Fruit fly (Drosophila melanogaster) S2 (cell line): ENCODE data around the gene dock.
A peak's percentile ranks its signal among the peaks of the same experiment; 100 is the strongest.

ENCODE experiments used
- CG8478 ChIP-seq: fragments of >200 bp; optimal IDR thresholded peaks from 2 replicates; lab custom pipeline; 2018
- CTCF ChIP-seq, 2 experiments: fragments of >200 bp; optimal IDR thresholded peaks; 2 replicates each; lab custom pipeline; 2018

The dock gene

DNA sequence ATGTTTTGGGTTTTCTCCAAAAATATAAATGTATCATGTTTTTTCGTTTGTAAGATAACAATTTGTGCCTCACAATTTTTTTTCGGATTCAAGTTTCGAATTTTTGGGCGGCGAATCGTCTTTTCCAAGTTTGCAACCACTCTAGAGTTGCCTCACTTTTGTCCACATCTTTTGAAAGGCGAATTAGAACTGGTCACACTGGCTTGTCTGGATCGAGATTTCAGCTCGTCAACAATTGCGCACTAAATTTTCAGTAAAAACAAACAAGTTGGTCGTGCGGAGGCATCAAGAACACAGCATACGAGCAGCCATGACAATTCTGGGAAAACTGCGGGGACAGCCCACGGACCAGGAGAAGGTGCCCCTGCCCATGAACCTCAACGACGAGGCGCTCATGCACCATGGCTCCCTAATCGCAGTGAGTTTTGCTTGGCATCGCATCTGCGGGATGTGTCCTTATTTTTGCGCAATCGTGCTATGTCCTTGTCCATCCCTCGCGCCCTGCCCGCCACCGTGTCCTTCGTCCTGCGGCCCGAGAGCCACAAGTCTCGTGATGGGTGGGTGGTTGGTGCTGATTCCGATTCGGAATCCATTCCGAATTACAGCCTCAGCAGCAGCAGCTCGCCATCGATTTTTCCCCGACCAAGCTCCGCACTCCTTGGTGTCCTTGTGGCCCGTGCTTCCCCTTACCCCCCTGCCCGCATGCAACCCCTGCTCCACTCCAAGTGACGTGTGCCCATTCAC is 4.4 kb upstream of the dock start, which contains the start of gene CG3662:
CG3662 (plus strand) TSS at position 48 of the 744 bp plus-strand sequence.
- TF ChIP-seq CTCF (optimal IDR thresholded peaks at IDR 0.05; lab: Kevin White, UChicago) (peak; percentile 36 to 56), CG8478 (lab: Kevin White, UChicago) (no peak)

DNA sequence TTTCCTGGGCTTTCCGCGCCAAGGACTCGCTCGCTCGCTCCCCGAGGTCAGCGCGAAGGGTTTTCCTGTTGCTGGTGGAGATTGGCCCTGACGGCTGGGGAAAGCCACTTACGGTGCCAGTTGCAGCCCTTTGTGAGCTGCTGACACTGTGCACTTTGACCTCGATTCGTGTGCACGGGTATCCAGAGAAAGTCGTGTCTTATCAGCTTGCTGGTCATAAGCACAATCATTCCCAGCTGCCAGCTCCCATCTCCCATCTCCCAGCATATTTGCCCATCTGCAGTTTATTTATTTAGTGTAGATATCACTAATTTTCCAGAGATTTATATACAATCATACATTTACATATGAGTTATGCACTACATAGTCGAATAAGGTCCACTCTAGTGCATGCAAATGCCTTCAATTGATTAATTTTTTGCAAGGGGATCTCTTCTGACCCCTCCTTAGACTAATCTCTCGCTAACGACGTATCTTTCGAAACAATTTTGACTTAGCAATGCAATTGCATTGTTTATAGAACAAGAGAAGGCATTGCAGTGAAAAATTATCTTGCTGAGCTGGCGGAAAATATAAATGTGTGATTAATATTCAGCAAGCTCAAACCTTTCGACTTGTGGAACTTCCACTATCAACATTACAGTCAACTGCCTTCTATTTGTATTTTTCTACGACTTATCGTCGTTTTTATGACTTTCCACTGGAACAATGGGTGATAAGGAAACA is 3.6 kb upstream of the dock start:
- no peak for TF ChIP-seq CTCF (optimal IDR thresholded peaks at IDR 0.05; lab: Kevin White, UChicago)
- TF ChIP-seq CG8478 (lab: Kevin White, UChicago), result no peak

DNA sequence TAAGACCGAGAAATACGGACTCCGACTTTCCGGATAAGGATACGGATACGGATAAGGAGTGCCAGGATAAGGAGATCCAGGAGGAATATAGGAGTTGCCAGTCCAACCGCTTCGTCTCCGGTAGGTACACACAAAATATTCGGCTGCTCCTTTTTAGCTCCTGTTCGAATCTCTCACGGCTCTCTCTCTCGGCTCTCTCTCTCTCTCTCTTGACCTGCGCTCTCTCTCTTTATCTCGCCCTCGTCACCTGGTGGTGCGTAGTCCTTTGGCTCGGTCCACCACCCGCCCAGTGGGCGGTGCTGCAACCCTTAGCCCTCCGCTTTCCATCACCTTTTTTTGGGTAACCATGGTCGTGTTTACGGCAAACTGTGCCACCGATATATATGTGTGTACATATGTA is 619 bp downstream of the dock start:
- TF ChIP-seq CTCF (optimal IDR thresholded peaks at IDR 0.05; lab: Kevin White, UChicago) (no peak), CG8478 (lab: Kevin White, UChicago) (no peak)

DNA sequence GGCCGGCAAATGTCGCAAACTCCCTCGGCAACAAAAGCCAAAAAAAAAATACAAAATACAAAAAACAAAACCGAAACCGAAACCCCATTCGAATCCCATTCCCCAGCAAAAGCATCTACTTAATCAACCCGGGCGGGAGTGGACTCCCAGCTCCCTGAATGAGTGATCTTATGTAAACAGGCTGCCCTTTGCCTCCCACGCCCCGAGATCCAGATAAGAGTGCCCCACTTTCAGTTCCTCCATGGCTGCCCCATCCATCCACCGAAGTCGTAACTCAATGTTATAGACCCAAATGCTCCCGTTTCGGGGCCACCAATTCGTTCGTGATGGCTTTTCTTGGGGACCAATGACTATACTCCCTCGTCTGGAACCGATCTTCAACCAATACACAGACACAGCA is 1.3 kb downstream of the dock start:
- TF ChIP-seq CG8478 (lab: Kevin White, UChicago) (no peak), CTCF (optimal IDR thresholded peaks at IDR 0.05; lab: Kevin White, UChicago) (no peak)

DNA sequence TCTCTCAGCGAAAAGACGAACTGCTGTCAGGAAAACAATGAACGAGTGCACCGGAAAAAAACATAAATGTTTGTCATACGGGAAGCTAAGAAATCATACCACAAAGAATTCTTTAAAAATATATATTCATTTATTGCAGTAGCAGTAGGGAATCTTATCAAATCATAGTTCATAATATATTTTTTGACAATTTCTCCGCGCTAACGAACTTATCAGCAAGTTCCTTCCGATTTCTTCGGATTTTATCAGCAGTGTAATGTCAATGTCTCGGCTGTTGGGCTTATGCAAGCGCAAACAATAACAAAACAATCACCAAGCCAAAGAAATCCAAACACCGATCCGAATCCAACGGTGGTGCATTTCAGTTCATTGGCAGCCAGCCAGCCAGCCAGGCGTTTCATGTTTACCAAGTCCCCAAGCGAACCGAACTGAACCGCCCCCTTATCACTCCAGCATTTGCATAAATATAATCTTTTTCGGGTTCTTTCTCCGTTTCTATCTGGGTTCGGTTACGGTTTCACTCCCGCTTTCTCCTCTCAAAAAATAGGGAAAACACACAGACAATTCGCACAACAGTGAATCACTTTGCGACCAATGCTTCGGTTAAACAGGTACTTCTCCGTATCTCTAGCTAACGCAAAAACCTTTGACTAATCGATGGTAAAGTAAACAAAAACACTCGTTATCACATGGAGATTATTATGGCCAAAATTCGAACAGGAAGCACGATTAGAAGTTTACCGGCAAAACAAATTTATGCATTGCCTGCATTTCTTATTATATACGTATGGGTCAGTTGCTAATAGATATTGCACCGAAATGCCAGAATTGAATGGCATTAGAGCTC is 2.0 kb downstream of the dock start:
- TF ChIP-seq CTCF (optimal IDR thresholded peaks at IDR 0.05; lab: Kevin White, UChicago), result no peak
- TF ChIP-seq CG8478 (lab: Kevin White, UChicago), result no peak

DNA sequence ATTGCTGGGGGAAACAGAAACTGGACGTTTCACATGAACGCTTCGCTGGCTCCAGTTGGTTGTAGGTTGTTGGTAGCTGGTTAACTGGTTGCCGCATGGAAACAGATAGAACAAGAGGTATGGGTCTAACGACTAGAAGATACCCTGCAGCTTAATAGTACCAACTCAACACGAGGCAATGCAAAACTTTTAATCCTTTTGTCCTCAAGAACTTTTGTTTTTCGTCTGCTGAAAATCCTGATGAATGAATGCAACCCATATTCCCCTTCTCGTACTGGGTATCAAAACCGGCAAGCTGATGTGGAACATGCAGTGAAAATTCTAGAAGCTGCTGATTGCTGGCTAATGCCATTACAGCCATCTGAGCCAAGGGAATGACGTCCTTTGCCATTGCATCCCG is 12.2 kb downstream of the dock start:
- TF ChIP-seq CTCF (optimal IDR thresholded peaks at IDR 0.05; lab: Kevin White, UChicago) (no peak), CG8478 (lab: Kevin White, UChicago) (no peak)

DNA sequence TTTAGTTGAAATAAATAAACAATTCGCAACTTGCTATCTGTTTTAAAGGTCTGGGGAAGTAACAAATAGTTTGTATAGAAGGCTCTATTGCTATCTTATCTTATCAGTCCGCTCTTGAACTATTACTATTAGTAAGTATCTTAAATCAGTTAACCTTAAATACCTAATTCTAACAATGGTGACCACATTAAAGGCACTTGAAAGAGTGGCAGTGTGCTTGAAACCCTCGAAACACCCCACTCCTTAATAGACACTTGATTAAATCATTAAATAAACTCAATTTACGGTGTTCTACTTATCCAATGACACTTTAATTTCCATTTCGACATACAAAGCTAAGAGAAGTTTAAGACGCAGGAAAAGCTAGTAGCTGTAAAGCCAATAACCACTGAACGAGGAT is 13.0 kb downstream of the dock start:
- TF ChIP-seq CG8478 (lab: Kevin White, UChicago) (no peak), CTCF (optimal IDR thresholded peaks at IDR 0.05; lab: Kevin White, UChicago) (no peak)

DNA sequence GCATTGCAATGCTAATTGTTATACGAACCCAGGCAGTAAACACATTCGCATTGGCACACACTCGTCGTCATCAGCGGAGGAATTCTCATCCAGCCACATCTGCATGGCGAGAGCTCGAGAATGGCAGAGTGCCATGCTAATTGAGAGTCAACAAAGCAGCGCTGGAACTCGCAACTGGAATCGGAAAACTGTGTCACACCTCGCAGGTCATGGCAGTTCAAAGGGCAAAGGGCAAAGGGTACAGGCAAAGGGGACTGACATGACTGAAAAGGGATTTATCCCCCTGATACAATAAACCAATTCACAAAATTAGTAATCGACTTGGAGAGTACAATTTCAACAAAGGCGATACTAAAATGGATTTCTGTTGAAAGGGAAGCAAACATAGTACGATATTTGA is 14.3 kb downstream of the dock start:
- TF ChIP-seq CG8478 (lab: Kevin White, UChicago) (no peak), CTCF (optimal IDR thresholded peaks at IDR 0.05; lab: Kevin White, UChicago) (no peak)

DNA sequence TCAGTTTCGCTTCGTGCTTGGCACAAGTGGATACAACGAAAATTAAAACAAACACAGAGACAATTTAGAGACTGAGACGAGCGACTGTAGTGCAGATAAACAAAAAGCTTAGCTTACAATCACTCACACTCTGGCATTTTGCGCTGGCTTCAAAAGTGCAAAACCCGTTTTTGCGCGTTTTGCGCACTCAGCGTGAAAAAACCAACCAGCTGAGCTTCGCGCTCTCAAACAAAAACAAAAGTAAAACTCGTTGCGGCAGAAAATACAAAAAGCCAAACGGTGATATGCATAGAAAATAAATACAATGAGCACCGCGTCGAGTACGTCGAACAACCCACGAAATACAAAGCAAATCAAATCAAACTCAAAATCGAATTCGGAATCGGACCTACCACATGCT is 14.9 kb downstream of the dock start:
- TF ChIP-seq CG8478 (lab: Kevin White, UChicago), result no peak
- no peak for TF ChIP-seq CTCF (optimal IDR thresholded peaks at IDR 0.05; lab: Kevin White, UChicago)

DNA sequence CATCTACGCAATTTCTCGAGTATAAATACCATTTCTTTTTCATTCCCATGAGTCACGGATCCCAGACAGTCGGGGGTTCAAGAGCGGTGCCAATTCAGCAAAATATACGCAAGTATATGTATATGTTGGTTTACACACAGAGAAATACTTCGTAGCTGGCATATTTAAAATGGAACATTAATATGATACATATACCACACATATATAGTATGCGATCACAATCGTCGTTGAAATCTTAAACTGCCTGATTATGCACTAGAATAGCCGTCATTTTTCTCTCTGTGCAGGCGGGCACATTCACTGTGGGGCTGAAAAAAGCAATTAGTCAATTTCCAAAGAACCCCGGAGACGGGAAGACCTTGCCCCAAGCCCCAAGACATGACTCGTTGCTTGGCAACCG is 15.9 kb downstream of the dock start:
- no peak for TF ChIP-seq CG8478 (lab: Kevin White, UChicago)
- no peak for TF ChIP-seq CTCF (optimal IDR thresholded peaks at IDR 0.05; lab: Kevin White, UChicago)

DNA sequence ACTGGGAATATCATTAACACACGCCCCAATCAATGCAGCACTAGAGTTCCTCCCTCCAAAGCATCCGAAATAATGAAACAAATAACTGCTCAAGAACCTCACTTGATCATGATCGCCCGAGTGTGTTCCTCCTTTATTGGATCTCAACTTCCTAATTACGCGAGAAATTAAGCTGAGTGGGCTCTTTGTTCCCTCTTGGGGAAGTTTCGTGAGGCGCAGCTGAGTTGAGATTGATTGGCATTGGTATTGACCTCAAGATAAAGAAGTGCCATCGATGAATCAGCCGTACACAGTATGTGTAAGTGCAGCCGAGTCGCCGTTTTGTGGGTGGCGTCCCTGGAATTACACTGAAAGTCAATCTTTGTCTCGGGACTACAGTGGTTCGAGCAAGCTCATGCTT is 17.1 kb downstream of the dock start:
- no peak for TF ChIP-seq CTCF (optimal IDR thresholded peaks at IDR 0.05; lab: Kevin White, UChicago)
- TF ChIP-seq CG8478 (lab: Kevin White, UChicago), result no peak

DNA sequence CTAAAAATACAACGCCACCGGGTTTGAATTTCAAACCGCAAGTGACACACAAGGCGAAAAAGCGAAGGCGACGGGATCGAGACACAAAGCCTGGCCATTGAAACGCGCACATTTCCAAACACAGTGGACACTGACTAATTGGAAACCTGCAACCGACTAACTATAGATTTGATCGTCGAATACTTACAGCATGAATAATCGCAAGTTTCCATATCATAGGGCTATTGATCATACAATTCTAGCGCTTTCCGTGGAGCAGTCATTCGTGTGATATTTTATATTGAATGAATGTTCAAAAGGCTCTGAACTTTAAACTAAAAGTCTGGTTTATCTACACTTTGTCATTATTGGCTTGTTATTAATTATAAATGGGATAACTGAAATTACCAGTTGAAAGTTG is 17.5 kb downstream of the dock start:
- TF ChIP-seq CG8478 (lab: Kevin White, UChicago), result no peak
- no peak for TF ChIP-seq CTCF (optimal IDR thresholded peaks at IDR 0.05; lab: Kevin White, UChicago)

DNA sequence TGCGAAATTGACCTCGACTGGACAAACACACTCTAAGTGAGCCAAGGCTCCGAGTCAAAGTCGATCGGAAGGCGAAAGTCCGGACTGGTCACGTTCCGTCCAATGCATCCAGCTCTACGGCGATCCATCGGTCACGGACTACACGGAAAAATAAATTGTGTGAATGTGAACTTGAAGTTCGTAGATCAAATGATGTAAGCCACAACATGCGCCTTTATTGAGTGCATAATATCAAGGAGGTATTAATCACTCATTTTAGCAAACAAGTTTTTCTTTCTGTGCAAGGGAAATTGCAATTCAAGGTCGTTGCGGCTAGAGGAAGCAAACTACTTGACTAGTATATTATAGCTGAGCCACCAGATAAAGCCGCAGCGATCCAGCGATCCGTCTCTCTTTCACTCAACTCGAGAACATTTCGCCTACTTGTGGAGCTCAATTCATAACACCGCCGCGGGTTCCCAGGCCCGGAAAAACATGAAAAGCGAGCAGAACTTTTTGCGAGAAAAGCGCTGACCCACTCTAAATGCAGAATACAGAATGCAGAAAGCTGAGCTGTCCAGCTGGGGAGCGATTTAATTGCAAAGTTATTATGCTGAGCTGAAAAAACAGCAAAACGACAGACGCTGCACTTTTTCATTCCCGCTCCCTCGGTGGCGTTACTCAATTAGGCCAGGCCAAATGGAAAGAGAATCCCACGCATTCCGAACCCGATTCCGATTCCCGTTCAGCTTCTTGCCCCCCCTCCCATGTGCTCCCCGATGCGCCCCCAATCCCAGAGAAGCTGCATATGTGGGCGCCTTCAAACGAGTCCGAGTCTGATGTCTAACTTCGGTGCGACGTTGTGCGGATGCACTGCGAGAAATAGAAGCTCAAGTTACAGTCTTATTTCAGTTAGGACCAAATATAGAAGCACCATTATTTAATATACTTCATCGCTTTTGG is 18.4 kb downstream of the dock start:
- TF ChIP-seq CTCF (optimal IDR thresholded peaks at IDR 0.05; lab: Kevin White, UChicago) (no peak), CG8478 (lab: Kevin White, UChicago) (no peak)
